Fruit fly (Drosophila melanogaster) whole organism, prepupa: ENCODE measurements around the gene CG9727.

Source experiments
- Blimp-1 ChIP-seq: fragments of 200-800 bp; sonication (Bioruptor generic); optimal IDR thresholded peaks from 3 replicates; lab custom pipeline; 2017; ENCODE audit warnings: missing biosample characterization, missing genetic modification characterization, mild to moderate bottlenecking, moderate library complexity, missing genetic modification reagents
- CG10631 ChIP-seq: fragments of 200-800 bp; sonication (Bioruptor generic); optimal IDR thresholded peaks from 2 replicates; lab custom pipeline; 2016; ENCODE audit warnings: missing biosample characterization, missing genetic modification characterization
- CG10669 ChIP-seq: fragments of 200-800 bp; sonication (Bioruptor generic); optimal IDR thresholded peaks from 3 replicates; lab custom pipeline; 2018; ENCODE audit warnings: missing biosample characterization, mild to moderate bottlenecking, missing genetic modification characterization, moderate library complexity
- CG11294 ChIP-seq: fragments of 200-800 bp; sonication (Bioruptor generic); IDR thresholded peaks from 2 replicates; pipeline ENCODE4 v1.3.6; 2022; ENCODE audit warnings: missing biosample characterization, missing genetic modification characterization
- CG11762 ChIP-seq: fragments of 200-800 bp; sonication (Bioruptor generic); optimal IDR thresholded peaks from 3 replicates; lab custom pipeline; 2016; ENCODE audit warnings: missing biosample characterization, missing genetic modification characterization; ENCODE audit not compliant: insufficient read depth
- CG11902 ChIP-seq: fragments of 200-800 bp; sonication (Bioruptor generic); optimal IDR thresholded peaks from 3 replicates; lab custom pipeline; 2016; ENCODE audit warnings: missing biosample characterization, missing genetic modification characterization
- CG15336 ChIP-seq: fragments of 200-800 bp; sonication (Bioruptor generic); IDR thresholded peaks from 2 replicates; pipeline ENCODE4 v1.3.6; 2022; ENCODE audit warnings: missing biosample characterization, missing genetic modification characterization
- CG1621 ChIP-seq: fragments of 200-800 bp; sonication (Bioruptor generic); optimal IDR thresholded peaks from 3 replicates; lab custom pipeline; 2018; ENCODE audit warnings: missing biosample characterization, mild to moderate bottlenecking, missing genetic modification characterization
- CG16779 ChIP-seq: fragments of 200-800 bp; sonication (Bioruptor generic); optimal IDR thresholded peaks from 3 replicates; lab custom pipeline; 2017; ENCODE audit warnings: missing biosample characterization, mild to moderate bottlenecking, missing genetic modification characterization
- CG3032 ChIP-seq: fragments of 200-800 bp; optimal IDR thresholded peaks from 2 replicates; lab custom pipeline; 2019; ENCODE audit warnings: missing biosample characterization, mild to moderate bottlenecking, missing genetic modification characterization, moderate library complexity
- CG31627 ChIP-seq: fragments of 200-800 bp; sonication (Bioruptor generic); optimal IDR thresholded peaks from 3 replicates; lab custom pipeline; 2016; ENCODE audit warnings: missing biosample characterization, missing genetic modification characterization
- CG32006 ChIP-seq: fragments of 200-800 bp; sonication (Bioruptor generic); optimal IDR thresholded peaks from 3 replicates; lab custom pipeline; 2017; ENCODE audit warnings: missing biosample characterization, mild to moderate bottlenecking, missing genetic modification characterization
- CG34406 ChIP-seq: fragments of 200-800 bp; sonication (Bioruptor generic); optimal IDR thresholded peaks from 3 replicates; lab custom pipeline; 2016; ENCODE audit warnings: missing biosample characterization, missing genetic modification characterization
- CG3919 ChIP-seq: fragments of 200-800 bp; sonication (Bioruptor generic); optimal IDR thresholded peaks from 3 replicates; lab custom pipeline; 2016; ENCODE audit warnings: missing biosample characterization, missing genetic modification characterization
- CG4318 ChIP-seq: fragments of 200-800 bp; sonication (Bioruptor generic); optimal IDR thresholded peaks from 3 replicates; lab custom pipeline; 2017; ENCODE audit warnings: missing biosample characterization, mild to moderate bottlenecking, missing genetic modification characterization
- CG6163 ChIP-seq: fragments of 200-800 bp; sonication (Bioruptor generic); IDR thresholded peaks from 3 replicates; pipeline ENCODE4 v1.3.6; 2022; ENCODE audit warnings: missing biosample characterization, missing genetic modification characterization
- CG6276 ChIP-seq: fragments of 200-800 bp; sonication (Bioruptor generic); optimal IDR thresholded peaks from 2 replicates; lab custom pipeline; 2017; ENCODE audit warnings: missing biosample characterization, mild to moderate bottlenecking, missing genetic modification characterization
- CG6792 ChIP-seq: fragments of 200-800 bp; sonication (Bioruptor generic); optimal IDR thresholded peaks from 3 replicates; lab custom pipeline; 2016; ENCODE audit warnings: missing biosample characterization, missing genetic modification characterization
- CG6854 ChIP-seq: fragments of 200-800 bp; sonication (Bioruptor generic); optimal IDR thresholded peaks from 2 replicates; lab custom pipeline; 2017; ENCODE audit warnings: missing biosample characterization, mild to moderate bottlenecking, missing genetic modification characterization
- CG7368 ChIP-seq: fragments of 200-800 bp; sonication (Bioruptor generic); optimal IDR thresholded peaks from 3 replicates; lab custom pipeline; 2016; ENCODE audit warnings: missing biosample characterization, missing genetic modification characterization
- CG8119 ChIP-seq: fragments of 200-800 bp; sonication (Bioruptor generic); IDR thresholded peaks from 3 replicates; pipeline ENCODE4 v1.3.6; 2022; ENCODE audit warnings: missing biosample characterization, missing genetic modification characterization
- CG8319 ChIP-seq: fragments of 200-800 bp; sonication (Bioruptor generic); optimal IDR thresholded peaks from 3 replicates; lab custom pipeline; 2016; ENCODE audit warnings: missing biosample characterization, missing genetic modification characterization
- CG8632 ChIP-seq: fragments of 200-800 bp; sonication (Bioruptor generic); optimal IDR thresholded peaks from 3 replicates; lab custom pipeline; 2016; ENCODE audit warnings: missing biosample characterization, missing genetic modification characterization
- CG9139 ChIP-seq: fragments of 200-800 bp; sonication (Bioruptor generic); optimal IDR thresholded peaks from 3 replicates; lab custom pipeline; 2017; ENCODE audit warnings: missing biosample characterization, mild to moderate bottlenecking, missing genetic modification characterization
- Eip75B ChIP-seq: fragments of 200-800 bp; sonication (Bioruptor generic); optimal IDR thresholded peaks from 3 replicates; lab custom pipeline; 2016; ENCODE audit warnings: missing biosample characterization, missing genetic modification characterization
- Eip93F ChIP-seq: fragments of 200-800 bp; sonication (Bioruptor generic); optimal IDR thresholded peaks from 2 replicates; lab custom pipeline; 2016; ENCODE audit warnings: missing biosample characterization, mild to moderate bottlenecking, missing genetic modification characterization
- Ets21C ChIP-seq: fragments of 200-800 bp; sonication (Bioruptor generic); optimal IDR thresholded peaks from 3 replicates; lab custom pipeline; 2016; ENCODE audit warnings: missing biosample characterization, missing genetic modification characterization
- Ets96B ChIP-seq: fragments of 200-800 bp; optimal IDR thresholded peaks from 2 replicates; lab custom pipeline; 2019; ENCODE audit warnings: missing biosample characterization, mild to moderate bottlenecking, missing genetic modification characterization, moderate library complexity
- Gug ChIP-seq: fragments of 200-800 bp; sonication (Bioruptor generic); IDR thresholded peaks from 2 replicates; pipeline ENCODE4 v1.3.6; 2022; ENCODE audit warnings: missing biosample characterization, missing genetic modification characterization
- Hr38 ChIP-seq: sonication (Bioruptor generic); optimal IDR thresholded peaks from 2 replicates; lab custom pipeline; 2016; ENCODE audit warnings: missing biosample characterization, missing genetic modification characterization
- Hr4 ChIP-seq: fragments of 200-800 bp; sonication (Bioruptor generic); optimal IDR thresholded peaks from 3 replicates; lab custom pipeline; 2016; ENCODE audit warnings: missing biosample characterization, missing genetic modification characterization
- Lpt ChIP-seq: fragments of 200-800 bp; sonication (Bioruptor generic); optimal IDR thresholded peaks from 3 replicates; lab custom pipeline; 2016; ENCODE audit warnings: missing biosample characterization, missing genetic modification characterization
- Met ChIP-seq: fragments of 200-800 bp; sonication (Bioruptor generic); optimal IDR thresholded peaks from 3 replicates; lab custom pipeline; 2016; ENCODE audit warnings: missing biosample characterization, missing genetic modification characterization
- OdsH ChIP-seq: fragments of 200-800 bp; sonication (Bioruptor generic); optimal IDR thresholded peaks from 3 replicates; lab custom pipeline; 2016; ENCODE audit warnings: missing biosample characterization, missing genetic modification characterization
- Smox ChIP-seq: fragments of 200-800 bp; sonication (Bioruptor generic); optimal IDR thresholded peaks from 3 replicates; lab custom pipeline; 2016; ENCODE audit warnings: missing biosample characterization, missing genetic modification characterization
- Sox102F ChIP-seq: fragments of 200-800 bp; sonication (Bioruptor generic); optimal IDR thresholded peaks from 2 replicates; lab custom pipeline; 2016; ENCODE audit warnings: missing biosample characterization, mild to moderate bottlenecking, missing genetic modification characterization
- Sox14 ChIP-seq: fragments of 200-800 bp; sonication (Bioruptor generic); optimal IDR thresholded peaks from 3 replicates; lab custom pipeline; 2016; ENCODE audit warnings: missing biosample characterization, missing genetic modification characterization
- Sox15 ChIP-seq: fragments of 200-800 bp; sonication (Bioruptor generic); optimal IDR thresholded peaks from 3 replicates; lab custom pipeline; 2016; ENCODE audit warnings: missing biosample characterization, missing genetic modification characterization
- achi ChIP-seq: fragments of 200-800 bp; sonication (Bioruptor generic); optimal IDR thresholded peaks from 3 replicates; lab custom pipeline; 2016; ENCODE audit warnings: missing biosample characterization, missing genetic modification characterization
- cyc ChIP-seq: fragments of 200-800 bp; sonication (Bioruptor generic); optimal IDR thresholded peaks from 3 replicates; lab custom pipeline; 2016; ENCODE audit warnings: missing biosample characterization, missing genetic modification characterization
- dsx ChIP-seq: fragments of 200-800 bp; optimal IDR thresholded peaks from 3 replicates; lab custom pipeline; 2019; ENCODE audit warnings: missing biosample characterization, mild to moderate bottlenecking, missing genetic modification characterization, moderate library complexity; ENCODE audit not compliant: poor library complexity, severe bottlenecking
- esn ChIP-seq: fragments of 200-800 bp; sonication (Bioruptor generic); optimal IDR thresholded peaks from 2 replicates; lab custom pipeline; 2016; ENCODE audit warnings: missing biosample characterization, mild to moderate bottlenecking, missing genetic modification characterization, moderate library complexity
- fd59A ChIP-seq: fragments of 200-800 bp; sonication (Bioruptor generic); optimal IDR thresholded peaks from 2 replicates; lab custom pipeline; 2017; ENCODE audit warnings: missing biosample characterization, mild to moderate bottlenecking, missing genetic modification characterization, missing genetic modification reagents
- fd85E ChIP-seq: fragments of 200-800 bp; sonication (Bioruptor generic); optimal IDR thresholded peaks from 3 replicates; lab custom pipeline; 2016; ENCODE audit warnings: missing biosample characterization, missing genetic modification characterization
- fkh ChIP-seq: fragments of 200-800 bp; sonication (Bioruptor generic); optimal IDR thresholded peaks from 3 replicates; lab custom pipeline; 2017; ENCODE audit warnings: missing biosample characterization, mild to moderate bottlenecking, missing genetic modification characterization, moderate library complexity
- net ChIP-seq: fragments of 200-800 bp; sonication (Bioruptor generic); optimal IDR thresholded peaks from 3 replicates; lab custom pipeline; 2016; ENCODE audit warnings: missing biosample characterization, missing genetic modification characterization
- pdm3 ChIP-seq: fragments of 200-800 bp; sonication (Bioruptor generic); optimal IDR thresholded peaks from 3 replicates; lab custom pipeline; 2016; ENCODE audit warnings: missing biosample characterization, missing genetic modification characterization
- spab ChIP-seq: fragments of 200-800 bp; sonication (Bioruptor generic); optimal IDR thresholded peaks from 2 replicates; lab custom pipeline; 2017; ENCODE audit warnings: missing biosample characterization, mild to moderate bottlenecking, missing genetic modification characterization, missing genetic modification reagents
- ss ChIP-seq, 2 experiments: fragments of 200-800 bp; sonication (Bioruptor generic); optimal IDR thresholded peaks; 2 replicates in 1 of 2; 3 replicates in 1 of 2; lab custom pipeline; 2017 to 2018; ENCODE audit warnings: mild to moderate bottlenecking in 2 of 2, missing biosample characterization in 2 of 2, missing genetic modification characterization in 2 of 2, moderate library complexity in 1 of 2
- svp ChIP-seq: fragments of 200-800 bp; sonication (Bioruptor generic); peaks from one replicate; lab custom pipeline; 2016; ENCODE audit warnings: missing biosample characterization, missing genetic modification characterization
- topi ChIP-seq: fragments of 200-800 bp; sonication (Bioruptor generic); optimal IDR thresholded peaks from 3 replicates; lab custom pipeline; 2016; ENCODE audit warnings: missing biosample characterization, missing genetic modification characterization

The CG9727 gene

dm6 chr3R:6425454-6426156, 30.9 kb downstream of the CG9727 start:
- TF ChIP-seq CG6276 (GFP tag; lab: Kevin White, UChicago) (peak; percentile 55), fd59A (GFP tag; lab: Kevin White, UChicago) (no peak), CG3032 (peak; percentile 7), ss (GFP tag; optimal IDR thresholded peaks at IDR 0.05; lab: Kevin White, UChicago) (peak in 1 of 2 experiments; percentile 29), CG32006 (peak; percentile 75), CG10669 (GFP tag; lab: Kevin White, UChicago) (peak; percentile 16), cyc (peak; percentile 49), CG6792 (GFP tag; lab: Kevin White, UChicago) (peak; percentile 38), pdm3 (GFP tag; lab: Kevin White, UChicago) (peak; percentile 37), Met (GFP tag; lab: Kevin White, UChicago) (peak; percentile 72), spab (GFP tag; lab: Kevin White, UChicago) (no peak), esn (GFP tag; lab: Kevin White, UChicago) (peak; percentile 68), CG7368 (GFP tag; lab: Kevin White, UChicago) (peak; percentile 14), Eip75B (peak; percentile 24), CG3919 (GFP tag; lab: Kevin White, UChicago) (peak; percentile 35), fd85E (GFP tag; lab: Kevin White, UChicago) (no peak), CG34406 (GFP tag; lab: Kevin White, UChicago) (no peak), Sox14 (peak; percentile 71), CG11902 (GFP tag; lab: Kevin White, UChicago) (no peak), CG8119 (GFP tag; lab: Robert Waterston, UW) (peak; percentile 51), CG8632 (GFP tag; lab: Kevin White, UChicago) (peak; percentile 25), Hr38 (GFP tag; lab: Kevin White, UChicago) (no peak), CG1621 (tag; lab: Kevin White, UChicago) (no peak), net (GFP tag; lab: Kevin White, UChicago) (peak; percentile 37), Sox15 (GFP tag; lab: Kevin White, UChicago) (no peak), Eip93F (GFP tag; lab: Kevin White, UChicago) (no peak), Ets21C (GFP tag; lab: Kevin White, UChicago) (peak; percentile 40), CG6163 (GFP tag; lab: Robert Waterston, UW) (peak; percentile 55; the same call in 2 of the 3 replicates), OdsH (GFP tag; lab: Kevin White, UChicago) (peak; percentile 51), dsx (GFP tag; lab: Kevin White, UChicago) (no peak), CG4318 (GFP tag; lab: Kevin White, UChicago) (peak; percentile 54), Sox102F (peak; percentile 56), CG8319 (GFP tag; lab: Kevin White, UChicago) (no peak), CG6854 (no peak), CG9139 (GFP tag; lab: Kevin White, UChicago) (no peak), CG15336 (0 out of 2 replicates have a peak, but pooled peaks have one; percentile 7), CG31627 (peak; percentile 54), CG11294 (GFP tag; lab: Robert Waterston, UW) (no peak; the same call in 1 of the 2 replicates), Gug (GFP tag; lab: Robert Waterston, UW) (0 out of 2 replicates have a peak, but pooled peaks have one; percentile 38), Smox (GFP tag; lab: Kevin White, UChicago) (peak; percentile 54), Hr4 (GFP tag; lab: Kevin White, UChicago) (peak; percentile 52), Ets96B (tag; lab: Kevin White, UChicago) (peak; percentile 39), achi (peak; percentile 40), fkh (GFP tag; lab: Kevin White, UChicago) (no peak), topi (peak; percentile 63), CG10631 (peak; percentile 54), Lpt (GFP tag; lab: Kevin White, UChicago) (peak; percentile 57), CG16779 (tag; lab: Kevin White, UChicago) (peak; percentile 37), Blimp-1 (GFP tag; lab: Kevin White, UChicago) (no peak), CG11762 (GFP tag; lab: Kevin White, UChicago) (peak; percentile 40), svp (GFP tag; lab: Kevin White, UChicago) (peak; percentile 64)
